Worm (Caenorhabditis elegans) whole organism, L1 larva: ENCODE results near the gene srg-29.

Source experiments
- C04F5.9 ChIP-seq: sonication (generic microtip); optimal IDR thresholded peaks from 2 replicates; lab custom pipeline; 2016; ENCODE audit warnings: missing genetic modification characterization, missing compliant biosample characterization
- C16A3.4 ChIP-seq: fragments of 150-350 bp; optimal IDR thresholded peaks from 2 replicates; lab custom pipeline; 2014; ENCODE audit warnings: missing biosample characterization, missing genetic modification characterization
- F16B12.6 ChIP-seq: fragments of 150-350 bp; optimal IDR thresholded peaks from 2 replicates; lab custom pipeline; 2014; ENCODE audit warnings: missing biosample characterization, missing genetic modification characterization
- alr-1 ChIP-seq: fragments of 200-800 bp; sonication (Bioruptor generic); optimal IDR thresholded peaks from 2 replicates; lab custom pipeline; 2018; ENCODE audit warnings: borderline replicate concordance, mild to moderate bottlenecking, missing genetic modification characterization, missing compliant biosample characterization
- aly-2 ChIP-seq: fragments of 150-350 bp; optimal IDR thresholded peaks from 2 replicates; lab custom pipeline; 2014; ENCODE audit warnings: missing biosample characterization, missing genetic modification characterization
- ceh-8 ChIP-seq: fragments of 200-800 bp; sonication (Bioruptor generic); optimal IDR thresholded peaks from 2 replicates; lab custom pipeline; 2018; ENCODE audit warnings: mild to moderate bottlenecking, missing genetic modification characterization, moderate library complexity, missing compliant biosample characterization
- ceh-82 ChIP-seq, 3 experiments: fragments of 150-350 bp in 1 of 3; sonication (generic microtip) in 2 of 3; optimal IDR thresholded peaks; 2 replicates each; lab custom pipeline; 2014 to 2017; ENCODE audit warnings: missing biosample characterization in 3 of 3, missing genetic modification characterization in 3 of 3
- ceh-90 ChIP-seq: sonication (generic microtip); optimal IDR thresholded peaks from 2 replicates; lab custom pipeline; 2016; ENCODE audit warnings: missing genetic modification characterization, missing compliant biosample characterization
- ces-1 ChIP-seq: fragments of 150-350 bp; optimal IDR thresholded peaks from 2 replicates; lab custom pipeline; 2014; ENCODE audit warnings: missing biosample characterization, missing genetic modification reagents, missing genetic modification characterization
- dpl-1 ChIP-seq, 3 experiments: fragments of 150-350 bp in 2 of 3; sonication (generic microtip) in 1 of 3; optimal IDR thresholded peaks; 2 replicates each; lab custom pipeline; 2014 to 2017; ENCODE audit warnings: missing biosample characterization in 3 of 3, missing genetic modification characterization in 3 of 3, missing genetic modification reagents in 3 of 3
- efl-1 ChIP-seq, 4 experiments: fragments of 150-350 bp; optimal IDR thresholded peaks in 3 of 4; peaks in 1 of 4; 1 replicate in 1 of 4; 2 replicates in 3 of 4; lab custom pipeline; 2014; ENCODE audit warnings: missing biosample characterization in 2 of 4, missing genetic modification characterization in 2 of 4, missing genetic modification reagents in 2 of 4
- efl-3 ChIP-seq: fragments of 200-800 bp; sonication (Bioruptor generic); optimal IDR thresholded peaks from 2 replicates; lab custom pipeline; 2018; ENCODE audit warnings: mild to moderate bottlenecking, missing genetic modification characterization, missing compliant biosample characterization
- egl-13 ChIP-seq: sonication (generic microtip); optimal IDR thresholded peaks from 2 replicates; lab custom pipeline; 2016; ENCODE audit warnings: missing genotype, missing genetic modification reagents, missing genetic modification characterization, missing compliant biosample characterization
- elt-2 ChIP-seq: sonication (generic microtip); optimal IDR thresholded peaks from 2 replicates; lab custom pipeline; 2016; ENCODE audit warnings: missing genetic modification characterization, mild to moderate bottlenecking, inconsistent platforms, missing compliant biosample characterization, missing genetic modification reagents
- elt-3 ChIP-seq, 6 experiments: fragments of 150-350 bp in 1 of 6; sonication (generic microtip); optimal IDR thresholded peaks; 2 replicates each; lab custom pipeline; 2017 to 2018; ENCODE audit warnings: missing biosample characterization in 6 of 6, missing genetic modification characterization in 6 of 6, inconsistent platforms in 1 of 6
- ets-5 ChIP-seq: fragments of 200-800 bp; sonication (Bioruptor generic); IDR thresholded peaks from 2 replicates; pipeline ENCODE4 v1.3.6; 2022; ENCODE audit warnings: missing genetic modification characterization, missing compliant biosample characterization
- fkh-4 ChIP-seq: sonication (generic microtip); optimal IDR thresholded peaks from 2 replicates; lab custom pipeline; 2016; ENCODE audit warnings: missing compliant biosample characterization, missing genetic modification characterization, borderline replicate concordance
- hlh-17 ChIP-seq: fragments of 200-800 bp; sonication (Bioruptor generic); optimal IDR thresholded peaks from 2 replicates; lab custom pipeline; 2018; ENCODE audit warnings: missing genetic modification characterization, mild to moderate bottlenecking, missing compliant biosample characterization, moderate library complexity, borderline replicate concordance
- hlh-4 ChIP-seq: sonication (generic microtip); optimal IDR thresholded peaks from 2 replicates; lab custom pipeline; 2016; ENCODE audit warnings: mild to moderate bottlenecking, missing genetic modification characterization, missing compliant biosample characterization
- hpl-2 ChIP-seq: fragments of 150-350 bp; optimal IDR thresholded peaks from 2 replicates; lab custom pipeline; 2014; ENCODE audit warnings: missing biosample characterization, missing genetic modification reagents, missing genetic modification characterization
- irx-1 ChIP-seq: sonication (generic microtip); optimal IDR thresholded peaks from 2 replicates; lab custom pipeline; 2016; ENCODE audit warnings: missing genetic modification characterization, missing compliant biosample characterization
- isw-1 ChIP-seq: fragments of 200-800 bp; sonication (Bioruptor generic); IDR thresholded peaks from 2 replicates; pipeline ENCODE4 v1.3.6; 2022; ENCODE audit warnings: missing genetic modification characterization, missing compliant biosample characterization
- lin-39 ChIP-seq: fragments of 150-350 bp; optimal IDR thresholded peaks from 2 replicates; lab custom pipeline; 2014; ENCODE audit warnings: missing biosample characterization, missing genetic modification reagents, missing genetic modification characterization
- lir-3 ChIP-seq: sonication (generic microtip); optimal IDR thresholded peaks from 2 replicates; lab custom pipeline; 2016; ENCODE audit warnings: mild to moderate bottlenecking, missing genetic modification characterization, moderate library complexity, missing compliant biosample characterization; ENCODE audit not compliant: poor library complexity
- lsy-2 ChIP-seq, 2 experiments: fragments of 150-350 bp; optimal IDR thresholded peaks; 2 replicates each; lab custom pipeline; 2014; ENCODE audit warnings: missing biosample characterization in 2 of 2, missing genetic modification characterization in 2 of 2
- mef-2 ChIP-seq: fragments of 150-350 bp; optimal IDR thresholded peaks from 2 replicates; lab custom pipeline; 2014; ENCODE audit warnings: missing biosample characterization, missing genetic modification characterization
- mep-1 ChIP-seq: fragments of 150-350 bp; optimal IDR thresholded peaks from 2 replicates; lab custom pipeline; 2014; ENCODE audit warnings: missing biosample characterization, missing genetic modification characterization
- nhr-11 ChIP-seq: fragments of 150-350 bp; optimal IDR thresholded peaks from 2 replicates; lab custom pipeline; 2014; ENCODE audit warnings: missing biosample characterization, missing genetic modification characterization
- nhr-12 ChIP-seq: sonication (generic microtip); optimal IDR thresholded peaks from 2 replicates; lab custom pipeline; 2017; ENCODE audit warnings: missing biosample characterization, missing genetic modification characterization
- nhr-20 ChIP-seq: sonication (generic microtip); optimal IDR thresholded peaks from 2 replicates; lab custom pipeline; 2016; ENCODE audit warnings: mild to moderate bottlenecking, missing genetic modification characterization, missing compliant biosample characterization
- nhr-237 ChIP-seq: fragments of 150-350 bp; optimal IDR thresholded peaks from 2 replicates; lab custom pipeline; 2014; ENCODE audit warnings: missing biosample characterization, missing genetic modification characterization
- nhr-47 ChIP-seq: sonication (generic microtip); optimal IDR thresholded peaks from 2 replicates; lab custom pipeline; 2016; ENCODE audit warnings: mild to moderate bottlenecking, missing genetic modification characterization, moderate library complexity, missing compliant biosample characterization
- nhr-76 ChIP-seq: sonication (generic microtip); optimal IDR thresholded peaks from 2 replicates; lab custom pipeline; 2017; ENCODE audit warnings: missing biosample characterization, missing genetic modification characterization
- nhr-90 ChIP-seq: sonication (generic microtip); optimal IDR thresholded peaks from 2 replicates; lab custom pipeline; 2016; ENCODE audit warnings: mild to moderate bottlenecking, missing genetic modification characterization, missing compliant biosample characterization; ENCODE audit not compliant: poor library complexity
- pag-3 ChIP-seq: sonication (generic microtip); optimal IDR thresholded peaks from 2 replicates; lab custom pipeline; 2017; ENCODE audit warnings: missing genetic modification characterization, mild to moderate bottlenecking, missing compliant biosample characterization, antibody characterized with exemption, borderline replicate concordance; ENCODE audit not compliant: insufficient read depth
- pax-3 ChIP-seq: fragments of 200-800 bp; sonication (Bioruptor generic); optimal IDR thresholded peaks from 2 replicates; lab custom pipeline; 2018; ENCODE audit warnings: mild to moderate bottlenecking, missing genetic modification characterization, moderate library complexity, missing compliant biosample characterization
- pqm-1 ChIP-seq: sonication (generic microtip); optimal IDR thresholded peaks from 3 replicates; lab custom pipeline; 2017; ENCODE audit warnings: missing biosample characterization, missing genetic modification characterization
- sup-37 ChIP-seq: fragments of 200-800 bp; sonication (Bioruptor generic); optimal IDR thresholded peaks from 2 replicates; lab custom pipeline; 2018; ENCODE audit warnings: mild to moderate bottlenecking, missing genetic modification characterization, missing compliant biosample characterization
- swsn-7 ChIP-seq: sonication (generic microtip); optimal IDR thresholded peaks from 2 replicates; lab custom pipeline; 2016; ENCODE audit warnings: missing genetic modification characterization, missing compliant biosample characterization
- tbx-2 ChIP-seq: sonication (generic microtip); optimal IDR thresholded peaks from 2 replicates; lab custom pipeline; 2016; ENCODE audit warnings: missing genetic modification characterization, missing compliant biosample characterization
- xbp-1 ChIP-seq: sonication (generic microtip); optimal IDR thresholded peaks from 2 replicates; lab custom pipeline; 2016; ENCODE audit warnings: missing genetic modification characterization, missing compliant biosample characterization
- zag-1 ChIP-seq: fragments of 150-350 bp; optimal IDR thresholded peaks from 2 replicates; lab custom pipeline; 2014; ENCODE audit warnings: missing biosample characterization, missing genetic modification characterization

The srg-29 gene

ce11 chrV:5329677-5330266, 7.2 kb upstream of the srg-29 start (continued):
- TF ChIP-seq dpl-1 (GFP tag; optimal IDR thresholded peaks at IDR 0.05; lab: Kevin White, UChicago) (peak in 2 of 3 experiments; percentile 8 to 18), sup-37 (no peak), elt-2 (tag; lab: Kevin White, UChicago) (peak; percentile 46), zag-1 (tag; lab: Kevin White, UChicago) (no peak), nhr-90 (tag; lab: Kevin White, UChicago) (peak; percentile 67), efl-3 (GFP tag; lab: Kevin White, UChicago) (no peak), lsy-2 (tag; optimal IDR thresholded peaks at IDR 0.05; lab: Kevin White, UChicago) (peak in 1 of 2 experiments; percentile 39), nhr-12 (tag; lab: Kevin White, UChicago) (no peak), C04F5.9 (tag; lab: Kevin White, UChicago) (no peak), nhr-20 (peak; percentile 60), nhr-11 (tag; lab: Kevin White, UChicago) (no peak), ces-1 (GFP tag; lab: Kevin White, UChicago) (no peak), egl-13 (tag; lab: Kevin White, UChicago) (no peak), ceh-8 (GFP tag; lab: Kevin White, UChicago) (no peak), pag-3 (tag; lab: Kevin White, UChicago) (peak; percentile 85), lin-39 (tag; lab: Kevin White, UChicago) (no peak), nhr-237 (tag; lab: Kevin White, UChicago) (peak; percentile 14), mep-1 (tag; lab: Kevin White, UChicago) (peak; percentile 59), swsn-7 (tag; lab: Kevin White, UChicago) (no peak), irx-1 (no peak), tbx-2 (tag; lab: Kevin White, UChicago) (no peak), nhr-47 (peak; percentile 28), C16A3.4 (tag; lab: Kevin White, UChicago) (peak; percentile 26), isw-1 (GFP tag; lab: Robert Waterston, UW) (no peak), pax-3 (tag; lab: Kevin White, UChicago) (no peak), aly-2 (tag; lab: Kevin White, UChicago) (no peak), ceh-90 (tag; lab: Kevin White, UChicago) (no peak), xbp-1 (no peak), nhr-76 (no peak), pqm-1 (tag; lab: Kevin White, UChicago) (no peak), hlh-4 (tag; lab: Kevin White, UChicago) (no peak), mef-2 (tag; lab: Kevin White, UChicago) (no peak)

ce11 chrV:5330967-5331366, 6.0 kb upstream of the srg-29 start, which contains the start of gene srg-26:
Gene srg-26, plus strand, starts transcription at chrV:5331267.
- TF ChIP-seq egl-13 (tag; lab: Kevin White, UChicago) (no peak), efl-1 (optimal IDR thresholded peaks at IDR 0.05; lab: Kevin White, UChicago) (no peak), efl-1 (GFP tag; optimal IDR thresholded peaks at IDR 0.05 in 1 of 2; lab: Kevin White, UChicago) (peak in 1 of 2 experiments; percentile 54)

DNA sequence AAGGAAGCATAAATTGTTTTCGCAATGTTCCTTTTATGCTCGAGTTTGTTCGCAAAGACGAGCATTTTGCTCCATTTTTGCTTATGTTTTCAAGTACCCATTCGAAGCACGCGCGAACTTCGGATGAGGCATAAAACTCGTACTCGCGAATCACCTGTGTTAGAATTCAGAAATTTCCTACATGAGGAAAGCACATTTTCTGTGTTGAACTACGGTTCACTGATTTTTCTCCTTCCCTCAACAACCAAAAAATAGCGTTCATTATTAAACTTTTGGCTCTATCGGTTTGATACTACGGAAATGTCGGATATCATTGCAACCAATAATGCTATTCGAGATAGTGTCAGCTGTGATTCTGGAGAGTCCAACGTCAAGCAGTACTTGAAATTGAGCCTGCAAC, 2.4 kb upstream of the srg-29 start, which contains the start of gene srg-28:
srg-28 (plus strand) TSS at position 301 of the 400 bp plus-strand sequence.
- no peak for TF ChIP-seq elt-3 (tag; optimal IDR thresholded peaks at IDR 0.05; lab: Kevin White, UChicago)
- TF ChIP-seq alr-1 (tag; lab: Kevin White, UChicago): no peak
- TF ChIP-seq ceh-82 (tag; optimal IDR thresholded peaks at IDR 0.05; lab: Kevin White, UChicago): no peak
- TF ChIP-seq hpl-2 (GFP tag; lab: Kevin White, UChicago): no peak
- TF ChIP-seq ets-5: no peak
- no peak for TF ChIP-seq ces-1 (GFP tag; lab: Kevin White, UChicago)
- no peak for TF ChIP-seq lir-3 (tag; lab: Kevin White, UChicago)
- TF ChIP-seq hlh-17 (GFP tag; lab: Kevin White, UChicago): no peak
- TF ChIP-seq F16B12.6 (tag; lab: Kevin White, UChicago): no peak
- TF ChIP-seq mef-2 (tag; lab: Kevin White, UChicago): no peak
- TF ChIP-seq fkh-4 (tag; lab: Kevin White, UChicago): no peak
- TF ChIP-seq, all 84 proteins: peak for 0
